Fruit fly (Drosophila melanogaster) whole organism, embryonic: ENCODE data around the gene AsnRS.

Source experiments
- B-H2 ChIP-seq: fragments of 200-800 bp; sonication (Bioruptor generic); optimal IDR thresholded peaks from 2 replicates; lab custom pipeline; 2018; ENCODE audit warnings: missing biosample characterization, mild to moderate bottlenecking, missing genetic modification characterization
- Bdp1 ChIP-seq: fragments of 200-800 bp; sonication (Bioruptor generic); optimal IDR thresholded peaks from 3 replicates; lab custom pipeline; 2016; ENCODE audit warnings: missing biosample characterization, missing genetic modification characterization
- BtbVII ChIP-seq: fragments of 200-800 bp; sonication (Bioruptor generic); optimal IDR thresholded peaks from 3 replicates; lab custom pipeline; 2017; ENCODE audit warnings: missing biosample characterization, mild to moderate bottlenecking, missing genetic modification characterization
- Bteb2 ChIP-seq: fragments of 200-800 bp; sonication (Bioruptor generic); optimal IDR thresholded peaks from 2 replicates; lab custom pipeline; 2016; ENCODE audit warnings: missing biosample characterization, missing genetic modification characterization
- C15 ChIP-seq: fragments of 200-800 bp; sonication (Bioruptor generic); IDR thresholded peaks from 3 replicates; pipeline ENCODE4 v1.3.6; 2022; ENCODE audit warnings: missing biosample characterization, missing genetic modification characterization
- CG11247 ChIP-seq: fragments of 200-800 bp; sonication (Bioruptor generic); IDR thresholded peaks from 2 replicates; pipeline ENCODE4 v1.3.6; 2022; ENCODE audit warnings: missing biosample characterization, missing genetic modification characterization
- CG11695 ChIP-seq: fragments of 200-800 bp; sonication (Bioruptor generic); IDR thresholded peaks from 3 replicates; pipeline ENCODE4 v1.3.6; 2022; ENCODE audit warnings: missing biosample characterization, missing genetic modification characterization
- CG12391 ChIP-seq: fragments of 200-800 bp; sonication (Bioruptor generic); optimal IDR thresholded peaks from 3 replicates; lab custom pipeline; 2018; ENCODE audit warnings: missing biosample characterization, mild to moderate bottlenecking, missing genetic modification characterization, moderate library complexity
- CG12744 ChIP-seq: fragments of 200-800 bp; sonication (Bioruptor generic); optimal IDR thresholded peaks from 2 replicates; lab custom pipeline; 2016; ENCODE audit warnings: missing biosample characterization, missing genetic modification characterization
- CG13296 ChIP-seq: fragments of 200-800 bp; sonication (Bioruptor generic); optimal IDR thresholded peaks from 3 replicates; lab custom pipeline; 2018; ENCODE audit warnings: missing biosample characterization, mild to moderate bottlenecking, missing genetic modification characterization
- CG15514 ChIP-seq: fragments of 200-800 bp; sonication (Bioruptor generic); optimal IDR thresholded peaks from 3 replicates; lab custom pipeline; 2017; ENCODE audit warnings: missing biosample characterization, missing genetic modification characterization, mild to moderate bottlenecking, moderate library complexity, missing genetic modification reagents
- CG2678 ChIP-seq: fragments of 200-800 bp; sonication (Bioruptor generic); optimal IDR thresholded peaks from 3 replicates; lab custom pipeline; 2019; ENCODE audit warnings: missing biosample characterization, mild to moderate bottlenecking, missing genetic modification characterization, moderate library complexity
- CG34422 ChIP-seq: fragments of 200-800 bp; sonication (Bioruptor generic); IDR thresholded peaks from 3 replicates; pipeline ENCODE4 v1.3.6; 2022; ENCODE audit warnings: missing biosample characterization, missing genetic modification characterization
- CG43689 ChIP-seq: fragments of 200-800 bp; sonication (Bioruptor generic); IDR thresholded peaks from 2 replicates; pipeline ENCODE4 v1.3.6; 2022; ENCODE audit warnings: missing biosample characterization, missing genetic modification characterization
- CG6175 ChIP-seq: fragments of 200-800 bp; sonication (Bioruptor generic); IDR thresholded peaks from 3 replicates; pipeline ENCODE4 v1.3.6; 2022; ENCODE audit warnings: missing biosample characterization, missing genetic modification characterization
- CG6765 ChIP-seq: fragments of 200-800 bp; sonication (Bioruptor generic); optimal IDR thresholded peaks from 3 replicates; lab custom pipeline; 2017; ENCODE audit warnings: missing biosample characterization, mild to moderate bottlenecking, missing genetic modification characterization
- CG7786 ChIP-seq: fragments of 200-800 bp; sonication (Bioruptor generic); optimal IDR thresholded peaks from 2 replicates; lab custom pipeline; 2016; ENCODE audit warnings: missing biosample characterization, missing genetic modification characterization
- CG8388 ChIP-seq: fragments of 200-800 bp; sonication (Bioruptor generic); optimal IDR thresholded peaks from 2 replicates; lab custom pipeline; 2019; ENCODE audit warnings: missing biosample characterization, mild to moderate bottlenecking, missing genetic modification characterization, moderate library complexity
- D19A ChIP-seq: fragments of 200-800 bp; optimal IDR thresholded peaks from 3 replicates; lab custom pipeline; 2019; ENCODE audit warnings: missing biosample characterization, mild to moderate bottlenecking, missing genetic modification characterization, moderate library complexity
- Doc3 ChIP-seq: fragments of 200-800 bp; sonication (Bioruptor generic); IDR thresholded peaks from 3 replicates; pipeline ENCODE4 v1.3.6; 2022; ENCODE audit warnings: missing biosample characterization, missing genetic modification characterization; ENCODE audit not compliant: partially characterized antibody
- ERR ChIP-seq: fragments of 200-800 bp; sonication (Bioruptor generic); optimal IDR thresholded peaks from 2 replicates; lab custom pipeline; 2016; ENCODE audit warnings: missing biosample characterization, missing genetic modification characterization
- Eip74EF ChIP-seq, 2 experiments: fragments of 200-800 bp in 1 of 2; fragments of >200 bp in 1 of 2; sonication (Bioruptor generic) in 1 of 2; optimal IDR thresholded peaks; 2 replicates each; lab custom pipeline; 2017 to 2019; ENCODE audit warnings: missing biosample characterization in 2 of 2, missing genetic modification characterization in 2 of 2, mild to moderate bottlenecking in 1 of 2, moderate library complexity in 1 of 2
- Fer2 ChIP-seq: fragments of 200-800 bp; sonication (Bioruptor generic); optimal IDR thresholded peaks from 2 replicates; lab custom pipeline; 2018; ENCODE audit warnings: missing biosample characterization, mild to moderate bottlenecking, missing genetic modification characterization, moderate library complexity
- HHEX ChIP-seq: fragments of 200-800 bp; sonication (Bioruptor generic); optimal IDR thresholded peaks from 3 replicates; lab custom pipeline; 2017; ENCODE audit warnings: missing biosample characterization, mild to moderate bottlenecking, missing genetic modification characterization, missing genetic modification reagents
- HLH4C ChIP-seq: fragments of 200-800 bp; sonication (Bioruptor generic); IDR thresholded peaks from 3 replicates; pipeline ENCODE4 v1.3.6; 2022; ENCODE audit warnings: missing biosample characterization, missing genetic modification characterization; ENCODE audit not compliant: partially characterized antibody
- Hmr ChIP-seq: fragments of 200-800 bp; sonication (Bioruptor generic); optimal IDR thresholded peaks from 3 replicates; lab custom pipeline; 2017; ENCODE audit warnings: mild to moderate bottlenecking, missing biosample characterization, missing genetic modification reagents, missing genetic modification characterization
- Mes4 ChIP-seq: fragments of 200-800 bp; sonication (Bioruptor generic); optimal IDR thresholded peaks from 2 replicates; lab custom pipeline; 2016; ENCODE audit warnings: missing biosample characterization, missing genetic modification characterization
- NFAT ChIP-seq: fragments of 200-800 bp; sonication (Bioruptor generic); IDR thresholded peaks from 2 replicates; pipeline ENCODE4 v1.3.6; 2022; ENCODE audit warnings: missing biosample characterization, missing genetic modification characterization
- Pdp1 ChIP-seq, 2 experiments: fragments of 200-800 bp; sonication (Bioruptor generic); optimal IDR thresholded peaks; 3 replicates each; lab custom pipeline; 2016; ENCODE audit warnings: missing biosample characterization in 2 of 2, missing genetic modification characterization in 2 of 2, mild to moderate bottlenecking in 1 of 2, moderate library complexity in 1 of 2
- bsh ChIP-seq, 2 experiments: fragments of 200-800 bp; sonication (Bioruptor generic); optimal IDR thresholded peaks; 2 replicates each; lab custom pipeline; 2017 to 2018; ENCODE audit warnings: mild to moderate bottlenecking in 2 of 2, missing biosample characterization in 2 of 2, missing genetic modification characterization in 2 of 2, moderate library complexity in 1 of 2
- cad ChIP-seq: fragments of >200 bp; optimal IDR thresholded peaks from 2 replicates; lab custom pipeline; 2017; ENCODE audit warnings: missing biosample characterization, missing genetic modification characterization
- cg ChIP-seq: fragments of 200-800 bp; sonication (Bioruptor generic); optimal IDR thresholded peaks from 3 replicates; lab custom pipeline; 2019; ENCODE audit warnings: missing biosample characterization, mild to moderate bottlenecking, missing genetic modification characterization, moderate library complexity
- chm ChIP-seq: fragments of 200-800 bp; sonication (Bioruptor generic); IDR thresholded peaks from 2 replicates; pipeline ENCODE4 v1.3.6; 2022; ENCODE audit warnings: missing biosample characterization, missing genetic modification characterization
- eve ChIP-seq, 2 experiments: fragments of >200 bp; optimal IDR thresholded peaks; 2 replicates each; lab custom pipeline; 2017; ENCODE audit warnings: missing biosample characterization in 2 of 2, missing genetic modification characterization in 2 of 2
- gt ChIP-seq: fragments of 200-800 bp; sonication (Bioruptor generic); IDR thresholded peaks from 2 replicates; pipeline ENCODE4 v1.3.6; 2022; ENCODE audit warnings: missing biosample characterization, missing genetic modification characterization
- hbn ChIP-seq: fragments of 200-800 bp; sonication (Bioruptor generic); IDR thresholded peaks from 2 replicates; pipeline ENCODE4 v1.3.6; 2022; ENCODE audit warnings: missing biosample characterization, missing genetic modification characterization; ENCODE audit not compliant: partially characterized antibody
- kay ChIP-seq: fragments of 200-800 bp; sonication (Bioruptor generic); optimal IDR thresholded peaks from 2 replicates; lab custom pipeline; 2016; ENCODE audit warnings: missing biosample characterization, missing genetic modification characterization
- nmo ChIP-seq: fragments of 200-800 bp; sonication (Bioruptor generic); optimal IDR thresholded peaks from 2 replicates; lab custom pipeline; 2018; ENCODE audit warnings: missing biosample characterization, mild to moderate bottlenecking, missing genetic modification characterization, moderate library complexity
- pfk ChIP-seq: fragments of 200-800 bp; sonication (Bioruptor generic); optimal IDR thresholded peaks from 2 replicates; lab custom pipeline; 2018; ENCODE audit warnings: missing biosample characterization, mild to moderate bottlenecking, missing genetic modification characterization, moderate library complexity
- repo ChIP-seq: fragments of 200-800 bp; sonication (Bioruptor generic); optimal IDR thresholded peaks from 2 replicates; lab custom pipeline; 2016; ENCODE audit warnings: missing biosample characterization, missing genetic modification characterization
- scrt ChIP-seq: fragments of 200-800 bp; sonication (Bioruptor generic); optimal IDR thresholded peaks from 2 replicates; lab custom pipeline; 2018; ENCODE audit warnings: missing biosample characterization, mild to moderate bottlenecking, missing genetic modification characterization, moderate library complexity
- sens ChIP-seq: fragments of 200-800 bp; sonication (Bioruptor generic); peaks from one replicate; lab custom pipeline; 2016; ENCODE audit warnings: missing biosample characterization, missing genetic modification characterization
- seq ChIP-seq: fragments of 200-800 bp; sonication (Bioruptor generic); IDR thresholded peaks from 2 replicates; pipeline ENCODE4 v1.3.6; 2022; ENCODE audit warnings: missing biosample characterization, missing genetic modification characterization
- sisA ChIP-seq: fragments of 200-800 bp; sonication (Bioruptor generic); IDR thresholded peaks from 2 replicates; pipeline ENCODE4 v1.3.6; 2022; ENCODE audit warnings: missing biosample characterization, missing genetic modification characterization
- so ChIP-seq: fragments of 200-800 bp; sonication (Bioruptor generic); IDR thresholded peaks from 3 replicates; pipeline ENCODE4 v1.3.6; 2022; ENCODE audit warnings: missing biosample characterization, missing genetic modification characterization
- tll ChIP-seq, 2 experiments: fragments of 200-800 bp in 1 of 2; fragments of >200 bp in 1 of 2; sonication (Bioruptor generic) in 1 of 2; optimal IDR thresholded peaks; 2 replicates each; lab custom pipeline; 2017 to 2019; ENCODE audit warnings: missing biosample characterization in 2 of 2, missing genetic modification characterization in 2 of 2, mild to moderate bottlenecking in 1 of 2, moderate library complexity in 1 of 2

AsnRS gene

dm6 chr2L:19135955-19136677 is 4.4 kb upstream of the AsnRS start (continued):
- TF ChIP-seq sens (peak; percentile 41), C15 (no peak), CG8388 (GFP tag; lab: Kevin White, UChicago) (peak; percentile 35), CG6175 (GFP tag; lab: Robert Waterston, UW) (0 out of 3 replicates have a peak, but pooled peaks have one; percentile 26), pfk (GFP tag; lab: Kevin White, UChicago) (peak; percentile 89), HHEX (GFP tag; lab: Kevin White, UChicago) (peak; percentile 20), gt (GFP tag; lab: Robert Waterston, UW) (no peak), nmo (GFP tag; lab: Kevin White, UChicago) (peak; percentile 5), hbn (GFP tag; lab: Robert Waterston, UW) (no peak), scrt (GFP tag; lab: Kevin White, UChicago) (peak; percentile 22), bsh (GFP tag; optimal IDR thresholded peaks at IDR 0.05; lab: Kevin White, UChicago) (peak; percentile 32 to 50), so (GFP tag; lab: Robert Waterston, UW) (no peak), CG12391 (tag; lab: Kevin White, UChicago) (peak; percentile 31), D19A (tag; lab: Kevin White, UChicago) (peak; percentile 18)

dm6 chr2L:19134814-19135523 is 3.2 kb upstream of the AsnRS start, which contains the start of gene Polr1D:
Gene Polr1D (minus strand): TSS chr2L:19135233.
- TF ChIP-seq Doc3 (GFP tag; lab: Robert Waterston, UW) (no peak), cg (peak; percentile 96), B-H2 (GFP tag; lab: Kevin White, UChicago) (no peak), sisA (GFP tag; lab: Robert Waterston, UW) (0 out of 2 replicates have a peak, but pooled peaks have one; percentile 16), CG34422 (GFP tag; lab: Robert Waterston, UW) (peak; percentile 67; the same call in 1 of the 3 replicates), CG7786 (GFP tag; lab: Kevin White, UChicago) (no peak), eve (GFP tag; optimal IDR thresholded peaks at IDR 0.05; lab: Kevin White, UChicago) (no peak), chm (GFP tag; lab: Robert Waterston, UW) (0 out of 2 replicates have a peak, but pooled peaks have one; percentile 30), CG13296 (GFP tag; lab: Kevin White, UChicago) (no peak), Hmr (no peak), Fer2 (tag; lab: Kevin White, UChicago) (no peak), Eip74EF (GFP tag; optimal IDR thresholded peaks at IDR 0.05; lab: Kevin White, UChicago) (no peak), NFAT (no peak), CG15514 (GFP tag; lab: Kevin White, UChicago) (no peak), Bteb2 (no peak), repo (GFP tag; lab: Kevin White, UChicago) (no peak), seq (peak; percentile 62), ERR (GFP tag; lab: Kevin White, UChicago) (no peak), CG11247 (0 out of 2 replicates have a peak, but pooled peaks have one; percentile 32), Mes4 (GFP tag; lab: Kevin White, UChicago) (no peak), tll (GFP tag; optimal IDR thresholded peaks at IDR 0.05; lab: Kevin White, UChicago) (peak in 1 of 2 experiments; percentile 30), CG12744 (GFP tag; lab: Kevin White, UChicago) (no peak), CG43689 (GFP tag; lab: Robert Waterston, UW) (no peak), CG6765 (GFP tag; lab: Kevin White, UChicago) (no peak), HLH4C (GFP tag; lab: Robert Waterston, UW) (no peak; the same call in 2 of the 3 replicates), Bdp1 (no peak), CG11695 (GFP tag; lab: Robert Waterston, UW) (no peak), CG2678 (no peak), kay (GFP tag; lab: Kevin White, UChicago) (peak; percentile 85), Pdp1 (GFP tag; optimal IDR thresholded peaks at IDR 0.05; lab: Kevin White, UChicago) (peak in 1 of 2 experiments; percentile 83), BtbVII (GFP tag; lab: Kevin White, UChicago) (no peak), cad (GFP tag; lab: Kevin White, UChicago) (peak; percentile 79)
